Fruit fly (Drosophila melanogaster) whole organism, embryonic: ENCODE data around the gene CG7945.
A peak's percentile ranks its signal among the peaks of the same experiment; 100 is the strongest.

Source experiments
- ATbp ChIP-seq: fragments of 200-800 bp; sonication (Bioruptor generic); optimal IDR thresholded peaks from 2 replicates; lab custom pipeline; 2017; ENCODE audit warnings: missing biosample characterization, mild to moderate bottlenecking, missing genetic modification characterization, missing genetic modification reagents
- Adf1 ChIP-seq: fragments of 200-800 bp; sonication (Bioruptor generic); IDR thresholded peaks from 2 replicates; pipeline ENCODE4 v1.3.6; 2022; ENCODE audit warnings: missing biosample characterization, missing genetic modification characterization
- CG11456 ChIP-seq: fragments of 200-800 bp; sonication (Bioruptor generic); IDR thresholded peaks from 3 replicates; pipeline ENCODE4 v1.3.6; 2022; ENCODE audit warnings: missing biosample characterization, missing genetic modification characterization
- CG11723 ChIP-seq: fragments of 200-800 bp; sonication (Bioruptor generic); optimal IDR thresholded peaks from 2 replicates; lab custom pipeline; 2017; ENCODE audit warnings: missing biosample characterization, mild to moderate bottlenecking, missing genetic modification characterization
- CG12299 ChIP-seq: fragments of 200-800 bp; sonication (Bioruptor generic); optimal IDR thresholded peaks from 2 replicates; lab custom pipeline; 2018; ENCODE audit warnings: missing biosample characterization, mild to moderate bottlenecking, missing genetic modification characterization
- CG14710 ChIP-seq: fragments of 200-800 bp; sonication (Bioruptor generic); optimal IDR thresholded peaks from 3 replicates; lab custom pipeline; 2019; ENCODE audit warnings: missing biosample characterization, mild to moderate bottlenecking, missing genetic modification characterization, moderate library complexity
- CG15601 ChIP-seq: fragments of 200-800 bp; sonication (Bioruptor generic); optimal IDR thresholded peaks from 3 replicates; lab custom pipeline; 2019; ENCODE audit warnings: missing biosample characterization, mild to moderate bottlenecking, missing genetic modification characterization, moderate library complexity
- CG1603 ChIP-seq: fragments of 200-800 bp; sonication (Bioruptor generic); optimal IDR thresholded peaks from 2 replicates; lab custom pipeline; 2019; ENCODE audit warnings: missing biosample characterization, mild to moderate bottlenecking, missing genetic modification characterization, moderate library complexity
- CG16815 ChIP-seq: fragments of 200-800 bp; sonication (Bioruptor generic); optimal IDR thresholded peaks from 3 replicates; lab custom pipeline; 2017; ENCODE audit warnings: missing biosample characterization, mild to moderate bottlenecking, missing genetic modification characterization
- CG2129 ChIP-seq: fragments of 200-800 bp; sonication (Bioruptor generic); IDR thresholded peaks from 2 replicates; pipeline ENCODE4 v1.3.6; 2022; ENCODE audit warnings: missing biosample characterization, missing genetic modification characterization; ENCODE audit not compliant: partially characterized antibody
- CG2202 ChIP-seq: fragments of 200-800 bp; sonication (Bioruptor generic); optimal IDR thresholded peaks from 2 replicates; lab custom pipeline; 2018; ENCODE audit warnings: missing biosample characterization, mild to moderate bottlenecking, missing genetic modification characterization
- CG33557 ChIP-seq: fragments of 200-800 bp; sonication (Bioruptor generic); optimal IDR thresholded peaks from 2 replicates; lab custom pipeline; 2019; ENCODE audit warnings: missing biosample characterization, mild to moderate bottlenecking, missing genetic modification characterization, moderate library complexity
- CG4360 ChIP-seq: fragments of 200-800 bp; sonication (Bioruptor generic); IDR thresholded peaks from 2 replicates; pipeline ENCODE4 v1.3.6; 2022; ENCODE audit warnings: missing biosample characterization, missing genetic modification characterization
- CG4707 ChIP-seq: fragments of 200-800 bp; sonication (Bioruptor generic); optimal IDR thresholded peaks from 2 replicates; lab custom pipeline; 2018; ENCODE audit warnings: missing biosample characterization, mild to moderate bottlenecking, missing genetic modification characterization, moderate library complexity
- CG5180 ChIP-seq: fragments of 200-800 bp; sonication (Bioruptor generic); optimal IDR thresholded peaks from 3 replicates; lab custom pipeline; 2017; ENCODE audit warnings: missing biosample characterization, missing genetic modification characterization, mild to moderate bottlenecking, moderate library complexity, missing genetic modification reagents
- CG6813 ChIP-seq: fragments of 200-800 bp; sonication (Bioruptor generic); optimal IDR thresholded peaks from 2 replicates; lab custom pipeline; 2017; ENCODE audit warnings: missing biosample characterization, missing genetic modification characterization, mild to moderate bottlenecking, moderate library complexity, missing genetic modification reagents
- CG8281 ChIP-seq: fragments of 200-800 bp; sonication (Bioruptor generic); optimal IDR thresholded peaks from 2 replicates; lab custom pipeline; 2018; ENCODE audit warnings: missing biosample characterization, mild to moderate bottlenecking, missing genetic modification characterization, moderate library complexity
- CG8290 ChIP-seq, 3 experiments: fragments of 200-800 bp; sonication (Bioruptor generic); optimal IDR thresholded peaks; 2 replicates each; lab custom pipeline; 2016 to 2019; ENCODE audit warnings: missing biosample characterization in 3 of 3, missing genetic modification characterization in 3 of 3, mild to moderate bottlenecking in 2 of 3, moderate library complexity in 1 of 3
- CG8359 ChIP-seq: fragments of 200-800 bp; sonication (Bioruptor generic); optimal IDR thresholded peaks from 2 replicates; lab custom pipeline; 2017; ENCODE audit warnings: missing biosample characterization, mild to moderate bottlenecking, missing genetic modification characterization, borderline replicate concordance
- CG8924 ChIP-seq: fragments of 200-800 bp; optimal IDR thresholded peaks from 3 replicates; lab custom pipeline; 2019; ENCODE audit warnings: missing biosample characterization, mild to moderate bottlenecking, missing genetic modification characterization, moderate library complexity
- CoRest ChIP-seq: fragments of 200-800 bp; sonication (Bioruptor generic); optimal IDR thresholded peaks from 3 replicates; lab custom pipeline; 2018; ENCODE audit warnings: missing biosample characterization, mild to moderate bottlenecking, missing genetic modification characterization, moderate library complexity
- D19A ChIP-seq: fragments of 200-800 bp; optimal IDR thresholded peaks from 3 replicates; lab custom pipeline; 2019; ENCODE audit warnings: missing biosample characterization, mild to moderate bottlenecking, missing genetic modification characterization, moderate library complexity
- Dll ChIP-seq: fragments of 200-800 bp; sonication (Bioruptor generic); IDR thresholded peaks from 4 replicates; pipeline ENCODE4 v1.3.6; 2022; ENCODE audit warnings: missing biosample characterization, missing genetic modification characterization; ENCODE audit not compliant: partially characterized antibody
- Hand ChIP-seq: fragments of 200-800 bp; sonication (Bioruptor generic); optimal IDR thresholded peaks from 2 replicates; lab custom pipeline; 2017; ENCODE audit warnings: mild to moderate bottlenecking, missing biosample characterization, missing genetic modification reagents, missing genetic modification characterization
- Hmx ChIP-seq: fragments of 200-800 bp; sonication (Bioruptor generic); optimal IDR thresholded peaks from 2 replicates; lab custom pipeline; 2016; ENCODE audit warnings: missing biosample characterization, missing genetic modification characterization
- Med ChIP-seq: fragments of 200-800 bp; sonication (Bioruptor generic); peaks from one replicate; lab custom pipeline; 2016; ENCODE audit warnings: missing biosample characterization, missing genetic modification characterization, mild to moderate bottlenecking, inconsistent platforms, moderate library complexity
- bbx ChIP-seq: fragments of 200-800 bp; sonication (Bioruptor generic); IDR thresholded peaks from 2 replicates; pipeline ENCODE4 v1.3.6; 2022; ENCODE audit warnings: missing biosample characterization, missing genetic modification characterization; ENCODE audit not compliant: partially characterized antibody
- chm ChIP-seq: fragments of 200-800 bp; sonication (Bioruptor generic); IDR thresholded peaks from 2 replicates; pipeline ENCODE4 v1.3.6; 2022; ENCODE audit warnings: missing biosample characterization, missing genetic modification characterization
- ci ChIP-seq: fragments of 200-800 bp; sonication (Bioruptor generic); IDR thresholded peaks from 3 replicates; pipeline ENCODE4 v1.3.6; 2022; ENCODE audit warnings: missing biosample characterization, missing genetic modification characterization
- fd96Cb ChIP-seq: fragments of 200-800 bp; sonication (Bioruptor generic); optimal IDR thresholded peaks from 2 replicates; lab custom pipeline; 2018; ENCODE audit warnings: missing biosample characterization, mild to moderate bottlenecking, missing genetic modification characterization, moderate library complexity
- ind ChIP-seq: fragments of 200-800 bp; sonication (Bioruptor generic); optimal IDR thresholded peaks from 3 replicates; lab custom pipeline; 2016; ENCODE audit warnings: missing biosample characterization, missing genetic modification characterization
- kni ChIP-seq: fragments of 200-800 bp; sonication (Bioruptor generic); optimal IDR thresholded peaks from 3 replicates; lab custom pipeline; 2017; ENCODE audit warnings: mild to moderate bottlenecking, missing biosample characterization, missing genetic modification reagents, missing genetic modification characterization
- knrl ChIP-seq: fragments of 200-800 bp; sonication (Bioruptor generic); IDR thresholded peaks from 3 replicates; pipeline ENCODE4 v1.3.6; 2022; ENCODE audit warnings: missing biosample characterization, missing genetic modification characterization; ENCODE audit not compliant: partially characterized antibody
- lab ChIP-seq: fragments of 200-800 bp; sonication (Bioruptor generic); optimal IDR thresholded peaks from 3 replicates; lab custom pipeline; 2017; ENCODE audit warnings: missing biosample characterization, missing genetic modification characterization, mild to moderate bottlenecking, moderate library complexity, missing genetic modification reagents
- nom ChIP-seq: fragments of 200-800 bp; sonication (Bioruptor generic); optimal IDR thresholded peaks from 2 replicates; lab custom pipeline; 2017; ENCODE audit warnings: missing biosample characterization, missing genetic modification characterization, mild to moderate bottlenecking, moderate library complexity, missing genetic modification reagents
- sens ChIP-seq: fragments of 200-800 bp; sonication (Bioruptor generic); peaks from one replicate; lab custom pipeline; 2016; ENCODE audit warnings: missing biosample characterization, missing genetic modification characterization
- tap ChIP-seq: fragments of 200-800 bp; optimal IDR thresholded peaks from 3 replicates; lab custom pipeline; 2019; ENCODE audit warnings: missing biosample characterization, mild to moderate bottlenecking, missing genetic modification characterization, moderate library complexity

The CG7945 gene

dm6 chr3L:15530638-15531225 is 6.8 kb upstream of the CG7945 start (continued):
- peak; percentile 37; the same call in 1 of the 2 replicates for TF ChIP-seq CG4360 (GFP tag; lab: Robert Waterston, UW)
- peak; percentile 52 for TF ChIP-seq ATbp
- peak; percentile 39 for TF ChIP-seq CG11723 (GFP tag; lab: Kevin White, UChicago)
- peak; percentile 3 for TF ChIP-seq CG8924 (tag; lab: Kevin White, UChicago)
- peak; percentile 33 for TF ChIP-seq CG5180 (GFP tag; lab: Kevin White, UChicago)
- peak; percentile 54 for TF ChIP-seq CG8281 (tag; lab: Kevin White, UChicago)
- no peak for TF ChIP-seq CG2202 (tag; lab: Kevin White, UChicago)
- peak; percentile 31 for TF ChIP-seq CG6813
- TF ChIP-seq CG14710 (tag; lab: Kevin White, UChicago): peak; percentile 28
- peak; percentile 0 for TF ChIP-seq tap (tag; lab: Kevin White, UChicago)
- TF ChIP-seq chm (GFP tag; lab: Robert Waterston, UW): peak; percentile 66
- TF ChIP-seq CG8290 (GFP tag; optimal IDR thresholded peaks at IDR 0.05; lab: Kevin White, UChicago): no peak
- TF ChIP-seq CG8290 (tag; optimal IDR thresholded peaks at IDR 0.05; lab: Kevin White, UChicago): peak; percentile 34 to 49
- peak; percentile 43; the same call in 1 of the 3 replicates for TF ChIP-seq ci (GFP tag; lab: Robert Waterston, UW)
- peak; percentile 76 for TF ChIP-seq kni
- peak; percentile 57 for TF ChIP-seq CG33557 (GFP tag; lab: Kevin White, UChicago)
- no peak for TF ChIP-seq bbx (GFP tag; lab: Robert Waterston, UW)
- peak; percentile 45 for TF ChIP-seq CG15601
- TF ChIP-seq CG4707 (GFP tag; lab: Kevin White, UChicago): peak; percentile 40
- TF ChIP-seq CG12299 (tag; lab: Kevin White, UChicago): peak; percentile 35
- TF ChIP-seq fd96Cb (tag; lab: Kevin White, UChicago): no peak
- peak; percentile 24 for TF ChIP-seq lab (GFP tag; lab: Kevin White, UChicago)
- TF ChIP-seq nom (GFP tag; lab: Kevin White, UChicago): peak; percentile 32
- TF ChIP-seq CG1603 (tag; lab: Kevin White, UChicago): peak; percentile 28
- peak; percentile 36 for TF ChIP-seq Med (GFP tag; lab: Kevin White, UChicago)
- TF ChIP-seq Dll: no peak
- no peak for TF ChIP-seq CG16815 (GFP tag; lab: Kevin White, UChicago)
- TF ChIP-seq, all 482 proteins: peak for 41

dm6 chr3L:15530071-15530470 is 6.1 kb upstream of the CG7945 start:
- TF ChIP-seq CG8359 (GFP tag; lab: Kevin White, UChicago) (no peak), knrl (no peak), Med (GFP tag; lab: Kevin White, UChicago) (peak; percentile 66), Hmx (no peak), CG11456 (GFP tag; lab: Robert Waterston, UW) (no peak), D19A (peak; percentile 58)

dm6 chr3L:15529143-15529542 is 5.2 kb upstream of the CG7945 start, which contains the start of gene obst-H:
Gene obst-H (minus strand): TSS chr3L:15529243.
- TF ChIP-seq sens (GFP tag; lab: Kevin White, UChicago): peak; percentile 7
- no peak for TF ChIP-seq CG2129 (GFP tag; lab: Robert Waterston, UW)
- no peak for TF ChIP-seq CoRest
- TF ChIP-seq Hand: no peak
- no peak for TF ChIP-seq Adf1
- TF ChIP-seq ind (GFP tag; lab: Kevin White, UChicago): no peak
- TF ChIP-seq, all 482 proteins: peak for 1
